Worm (Caenorhabditis elegans) whole organism, mixed stage, embryonic: ENCODE results near the gene bbs-4.

Experiments used
- ces-1 ChIP-seq: fragments of 150-350 bp; optimal IDR thresholded peaks from 2 replicates; lab custom pipeline; 2014; ENCODE audit warnings: missing biosample characterization, missing genetic modification reagents, missing genetic modification characterization
- elt-1 ChIP-seq: sonication (generic microtip); optimal IDR thresholded peaks from 2 replicates; lab custom pipeline; 2017; ENCODE audit warnings: missing genetic modification characterization, mild to moderate bottlenecking, missing compliant biosample characterization, antibody characterized with exemption, moderate library complexity, borderline replicate concordance; ENCODE audit not compliant: insufficient read depth
- lin-13 ChIP-seq: fragments of 150-350 bp; optimal IDR thresholded peaks from 2 replicates; lab custom pipeline; 2014; ENCODE audit warnings: missing biosample characterization, missing genetic modification characterization
- nhr-2 ChIP-seq: fragments of 150-350 bp; optimal IDR thresholded peaks from 2 replicates; lab custom pipeline; 2014; ENCODE audit warnings: missing biosample characterization, missing genetic modification characterization
- nhr-28 ChIP-seq: fragments of 150-350 bp; optimal IDR thresholded peaks from 2 replicates; lab custom pipeline; 2014; ENCODE audit warnings: missing biosample characterization, missing genetic modification characterization
- unc-62 ChIP-seq: fragments of 150-350 bp; optimal IDR thresholded peaks from 2 replicates; lab custom pipeline; 2014; ENCODE audit warnings: missing biosample characterization, missing genetic modification reagents, missing genetic modification characterization
- zip-8 ChIP-seq: fragments of 150-350 bp; optimal IDR thresholded peaks from 2 replicates; lab custom pipeline; 2014; ENCODE audit warnings: missing biosample characterization, missing genetic modification characterization
- ztf-11 ChIP-seq: fragments of 150-350 bp; optimal IDR thresholded peaks from 2 replicates; lab custom pipeline; 2014; ENCODE audit warnings: missing biosample characterization, missing genetic modification characterization

- TF ChIP-seq ces-1 (GFP tag; lab: Kevin White, UChicago) (no peak), nhr-2 (no peak), lin-13 (tag; lab: Kevin White, UChicago) (no peak), elt-1 (tag; lab: Kevin White, UChicago) (no peak), unc-62 (no peak), nhr-28 (no peak), zip-8 (tag; lab: Kevin White, UChicago) (no peak), ztf-11 (tag; lab: Kevin White, UChicago) (no peak)
These were observed 19.9 kb downstream of the bbs-4 start, which contains the start of gene acox-1.5 for ce11 chrIII:9592118-9592517.
